Fruit fly (Drosophila melanogaster) S2 (cell line): ENCODE results near the gene upSET.

Source experiments
- CG8478 ChIP-seq: fragments of >200 bp; optimal IDR thresholded peaks from 2 replicates; lab custom pipeline; 2018
- CTCF ChIP-seq, 2 experiments: fragments of >200 bp; optimal IDR thresholded peaks; 2 replicates each; lab custom pipeline; 2018

DNA sequence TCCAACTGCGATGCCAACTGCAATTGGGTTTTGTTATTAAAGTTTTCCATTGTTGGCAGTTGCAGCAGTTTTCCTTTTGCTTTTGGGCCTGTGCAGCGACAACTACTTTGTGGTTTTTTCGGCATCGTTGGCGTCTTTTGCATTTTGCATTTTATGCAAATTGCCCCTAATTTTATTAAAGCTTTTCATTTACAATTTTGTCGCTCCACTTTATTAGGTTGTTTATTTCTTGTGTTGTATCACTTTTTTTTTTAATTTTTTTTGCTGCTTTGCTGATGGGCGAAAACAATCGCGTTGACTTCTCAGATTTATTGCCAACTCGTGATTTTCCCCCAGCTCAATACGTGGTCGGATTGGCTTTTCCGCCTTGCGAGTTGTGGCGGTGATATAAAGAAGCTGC, 44.1 kb upstream of the upSET start:
- TF ChIP-seq CTCF (optimal IDR thresholded peaks at IDR 0.05; lab: Kevin White, UChicago) (no peak), CG8478 (lab: Kevin White, UChicago) (no peak)
